Fruit fly (Drosophila melanogaster) S2 (cell line): ENCODE results near the gene CG16781.

Experiments used
- CG8478 ChIP-seq: fragments of >200 bp; optimal IDR thresholded peaks from 2 replicates; lab custom pipeline; 2018
- CTCF ChIP-seq, 2 experiments: fragments of >200 bp; optimal IDR thresholded peaks; 2 replicates each; lab custom pipeline; 2018

DNA sequence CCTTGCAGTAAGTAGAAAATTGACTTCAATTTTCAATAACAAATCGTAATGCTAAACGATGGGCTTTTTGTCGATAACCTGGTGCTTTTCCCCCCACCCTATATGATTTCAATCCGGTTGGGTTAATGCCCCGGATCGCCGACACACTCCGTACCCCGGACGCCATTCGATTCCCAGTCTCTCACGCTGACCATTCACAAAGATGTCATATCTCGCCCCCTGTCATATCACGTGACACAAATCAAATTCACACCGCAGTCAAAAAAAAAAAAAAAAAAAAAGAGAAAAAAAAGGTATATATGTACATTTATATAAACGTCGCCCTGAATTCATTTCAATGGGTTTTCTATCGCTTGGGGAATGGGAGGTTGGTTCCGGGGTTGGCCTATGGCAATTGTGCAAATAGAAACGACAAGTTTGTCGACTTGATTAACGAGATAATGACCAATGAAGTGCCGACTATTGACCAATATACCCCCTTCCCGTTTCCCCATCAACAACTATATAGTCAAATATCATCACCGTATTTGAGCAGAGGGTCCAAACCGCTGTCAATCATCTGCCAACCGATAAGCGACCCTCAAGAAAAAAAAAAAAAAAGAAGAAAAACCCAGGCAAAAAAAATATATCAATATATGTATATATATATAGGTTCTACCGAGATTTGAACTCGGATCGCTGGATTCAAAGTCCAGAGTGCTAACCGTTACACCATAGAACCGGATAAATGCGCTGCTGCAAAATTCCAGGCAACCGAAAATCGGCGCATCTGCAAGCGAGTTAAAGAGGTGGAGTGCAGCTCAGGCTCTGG is 36.8 kb downstream of the CG16781 start:
- no peak for TF ChIP-seq CG8478
- no peak for TF ChIP-seq CTCF (optimal IDR thresholded peaks at IDR 0.05; lab: Kevin White, UChicago)
